Fruit fly (Drosophila melanogaster): ENCODE results near the gene DIP-gamma.

Gene DIP-gamma

dm6 chr3R:28985887-28986286, 15.7 kb upstream of the DIP-gamma start (continued):
- TF ChIP-seq Nf-YB (GFP tag; optimal IDR thresholded peaks at IDR 0.05) (no peak), CG9215 (GFP tag; IDR thresholded peaks at IDR 0.05) (no peak), Ada2b (GFP tag; IDR thresholded peaks at IDR 0.05) (no peak), inv (GFP tag; IDR thresholded peaks at IDR 0.05; ENCODE audit: partially characterized antibody) (no peak), CG30020 (tag; optimal IDR thresholded peaks at IDR 0.05) (no peak), CG11093 (GFP tag; IDR thresholded peaks at IDR 0.05) (no peak), CG1647 (GFP tag; optimal IDR thresholded peaks at IDR 0.05) (no peak), az2 (GFP tag; optimal IDR thresholded peaks at IDR 0.05) (no peak), CG9797 (GFP tag; optimal IDR thresholded peaks at IDR 0.05) (no peak), CG10959 (GFP tag; IDR thresholded peaks at IDR 0.05) (no peak), odd (GFP tag; optimal IDR thresholded peaks at IDR 0.05) (no peak), Hr78 (GFP tag; optimal IDR thresholded peaks at IDR 0.05) (no peak), CG31441 (GFP tag; IDR thresholded peaks at IDR 0.05) (no peak), Gsc (GFP tag; IDR thresholded peaks at IDR 0.05) (no peak), D19B (GFP tag; optimal IDR thresholded peaks at IDR 0.05) (no peak), CG1602 (GFP tag; optimal IDR thresholded peaks at IDR 0.05) (no peak), Ets97D (GFP tag; optimal IDR thresholded peaks at IDR 0.05) (no peak), H2.0 (GFP tag; IDR thresholded peaks at IDR 0.05) (no peak), CG2678 (tag; optimal IDR thresholded peaks at IDR 0.05) (no peak), Ptx1 (GFP tag; IDR thresholded peaks at IDR 0.05) (0 out of 2 replicates have a peak, but pooled peaks have one; percentile 6), CG11696 (GFP tag; IDR thresholded peaks at IDR 0.05) (no peak), Neu2 (GFP tag; optimal IDR thresholded peaks at IDR 0.05; ENCODE audit: borderline replicate concordance) (no peak), sens (GFP tag) (peak; percentile 24), NK7.1 (GFP tag; optimal IDR thresholded peaks at IDR 0.05) (no peak), fd96Cb (tag; optimal IDR thresholded peaks at IDR 0.05) (no peak), zen2 (GFP tag; IDR thresholded peaks at IDR 0.05; ENCODE audit: partially characterized antibody) (no peak), Taf1 (GFP tag; IDR thresholded peaks at IDR 0.05) (no peak), CG6765 (GFP tag; optimal IDR thresholded peaks at IDR 0.05) (no peak), dysf (GFP tag; IDR thresholded peaks at IDR 0.05) (no peak), gce (GFP tag; IDR thresholded peaks at IDR 0.05) (no peak), Oli (tag; optimal IDR thresholded peaks at IDR 0.05) (peak; percentile 12), crol (GFP tag; IDR thresholded peaks at IDR 0.05) (no peak), CG15601 (tag; optimal IDR thresholded peaks at IDR 0.05) (no peak), CG7786 (GFP tag; optimal IDR thresholded peaks at IDR 0.05) (no peak), ATbp (GFP tag; optimal IDR thresholded peaks at IDR 0.05) (no peak), CG2875 (GFP tag; optimal IDR thresholded peaks at IDR 0.05) (no peak), usp (GFP tag; optimal IDR thresholded peaks at IDR 0.05) (no peak), bab2 (GFP tag; optimal IDR thresholded peaks at IDR 0.05) (no peak), slbo (GFP tag; IDR thresholded peaks at IDR 0.05) (peak; percentile 38), CG17385 (GFP tag; optimal IDR thresholded peaks at IDR 0.05) (no peak), CG10366 (GFP tag; IDR thresholded peaks at IDR 0.05) (peak; percentile 26; the same call in 1 of the 2 replicates), Xbp1 (GFP tag; optimal IDR thresholded peaks at IDR 0.05) (peak; percentile 25), esg (GFP tag; conservative IDR thresholded peaks at IDR 0.05) (no peak), TFAM (GFP tag; optimal IDR thresholded peaks at IDR 0.05) (no peak), Chrac-16 (GFP tag; optimal IDR thresholded peaks at IDR 0.05) (no peak), gcm (GFP tag; optimal IDR thresholded peaks at IDR 0.05) (no peak), CG18599 (GFP tag; optimal IDR thresholded peaks at IDR 0.05) (no peak), ind (GFP tag; optimal IDR thresholded peaks at IDR 0.05) (no peak), CG12236 (GFP tag; optimal IDR thresholded peaks at IDR 0.05) (no peak), CG4282 (GFP tag; optimal IDR thresholded peaks at IDR 0.05) (no peak), stc (GFP tag; IDR thresholded peaks at IDR 0.05) (no peak), CG15269 (tag; optimal IDR thresholded peaks at IDR 0.05) (peak; percentile 19), Hr39 (optimal IDR thresholded peaks at IDR 0.05) (peak; percentile 1)

Measured in whole organism, embryonic.